Worm (Caenorhabditis elegans) whole organism, midembryonic: ENCODE data around the gene nhr-126.

Source experiments
- cog-1 ChIP-seq: sonication (generic microtip); optimal IDR thresholded peaks from 2 replicates; lab custom pipeline; 2016; ENCODE audit warnings: missing genetic modification characterization, missing compliant biosample characterization
- flt-1 ChIP-seq: fragments of 200-800 bp; sonication (Bioruptor generic); IDR thresholded peaks from 2 replicates; pipeline ENCODE4 v1.3.6; 2022; ENCODE audit warnings: missing genetic modification characterization, missing compliant biosample characterization
- tab-1 ChIP-seq: fragments of 200-800 bp; sonication (Bioruptor generic); IDR thresholded peaks from 2 replicates; pipeline ENCODE4 v1.3.6; 2022; ENCODE audit warnings: missing genetic modification characterization, missing compliant biosample characterization

DNA sequence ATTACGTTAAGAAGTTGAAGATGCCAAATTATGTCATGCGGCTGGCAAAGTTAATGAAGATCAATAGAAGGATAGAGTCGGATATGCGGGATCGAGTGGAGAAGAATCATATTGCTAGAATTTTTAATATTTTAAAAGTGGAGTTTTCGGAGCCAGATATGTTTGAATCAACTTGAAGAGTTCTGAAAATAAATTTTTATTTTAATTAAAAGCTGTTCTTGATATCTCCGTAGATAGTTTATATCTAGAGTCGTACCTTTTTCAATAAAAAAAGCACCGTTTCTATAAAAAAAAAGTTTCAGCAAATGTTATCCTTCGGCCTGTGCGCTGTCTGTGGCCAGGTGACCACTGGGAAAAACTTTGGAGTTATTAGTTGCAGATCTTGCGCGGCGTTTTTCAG is 4.3 kb downstream of the nhr-126 start, which contains the start of gene nhr-96:
- TF ChIP-seq cog-1 (tag; lab: Kevin White, UChicago) (no peak), flt-1 (GFP tag; lab: Robert Waterston, UW) (no peak), tab-1 (no peak)
